Fruit fly (Drosophila melanogaster): Measurements from ENCODE around the gene CG2162.

dm6 chr3L:3052110-3052871 lies 17.3 kb downstream of the CG2162 start, which contains the start of gene CG1271:
- peak; percentile 59 for TF ChIP-seq lz (GFP tag; optimal IDR thresholded peaks at IDR 0.05)
- peak; percentile 6 for TF ChIP-seq CG6854 (GFP tag; optimal IDR thresholded peaks at IDR 0.05)
- TF ChIP-seq CG3919 (GFP tag; optimal IDR thresholded peaks at IDR 0.05): peak; percentile 69
- TF ChIP-seq Hr38 (GFP tag; optimal IDR thresholded peaks at IDR 0.05): no peak
- no peak for TF ChIP-seq Sox102F (GFP tag; optimal IDR thresholded peaks at IDR 0.05)
- TF ChIP-seq dac (GFP tag; optimal IDR thresholded peaks at IDR 0.05): no peak

Measured in whole organism, prepupa.